Worm (Caenorhabditis elegans) whole organism, L4/young adult: ENCODE measurements around the gene igdb-2.

Experiments
- W03F9.2 ChIP-seq: fragments of 150-350 bp; optimal IDR thresholded peaks from 2 replicates; lab custom pipeline; 2014; ENCODE audit warnings: missing biosample characterization, missing genetic modification characterization
- dao-5 ChIP-seq: sonication (generic microtip); optimal IDR thresholded peaks from 2 replicates; lab custom pipeline; 2016; ENCODE audit warnings: missing genotype, missing genetic modification characterization, moderate library complexity, missing compliant biosample characterization
- him-1 ChIP-seq: sonication (generic microtip); optimal IDR thresholded peaks from 2 replicates; lab custom pipeline; 2016; ENCODE audit warnings: missing genotype, missing genetic modification reagents, missing genetic modification characterization, missing compliant biosample characterization

ce11 chrIV:12464822-12465221 is 3.6 kb upstream of the igdb-2 start:
- no peak for TF ChIP-seq dao-5 (tag; lab: Kevin White, UChicago)
- no peak for TF ChIP-seq him-1 (tag; lab: Kevin White, UChicago)
- TF ChIP-seq W03F9.2 = no peak
